Fruit fly (Drosophila melanogaster) whole organism, adult: ENCODE data around the gene CG10809.

ENCODE experiments used
- Clk ChIP-seq: fragments of 200-800 bp; sonication (Bioruptor generic); optimal IDR thresholded peaks from 2 replicates; lab custom pipeline; 2017; ENCODE audit warnings: missing biosample characterization, missing genetic modification characterization
- cnc ChIP-seq, 2 experiments: fragments of >200 bp; optimal IDR thresholded peaks; 2 replicates each; lab custom pipeline; 2017
- toe ChIP-seq: fragments of 200-800 bp; sonication (Bioruptor generic); optimal IDR thresholded peaks from 2 replicates; lab custom pipeline; 2016; ENCODE audit warnings: missing biosample characterization, missing genetic modification characterization

dm6 chr3L:9846577-9847342 lies 12.9 kb downstream of the CG10809 start:
- TF ChIP-seq Clk (GFP tag; lab: Kevin White, UChicago) = no peak
- TF ChIP-seq toe = no peak
- no peak for TF ChIP-seq cnc (optimal IDR thresholded peaks at IDR 0.05; lab: Kevin White, UChicago)
